Worm (Caenorhabditis elegans): ENCODE results near the gene vha-15.

- no peak for TF ChIP-seq crh-2 (tag; optimal IDR thresholded peaks at IDR 0.05)
- TF ChIP-seq Y55F3AM.14 (GFP tag; optimal IDR thresholded peaks at IDR 0.05) = no peak
- TF ChIP-seq unc-62 (GFP tag; optimal IDR thresholded peaks at IDR 0.05) = no peak
- TF ChIP-seq ZK546.5 (tag; optimal IDR thresholded peaks at IDR 0.05) = no peak
- no peak for TF ChIP-seq ama-1 (optimal IDR thresholded peaks at IDR 0.05)
- no peak for TF ChIP-seq nhr-77 (tag; optimal IDR thresholded peaks at IDR 0.05)
- no peak for TF ChIP-seq gmeb-1 (tag; optimal IDR thresholded peaks at IDR 0.05)
- TF ChIP-seq mbf-1 (tag; optimal IDR thresholded peaks at IDR 0.05) = no peak
- TF ChIP-seq ceh-16 (tag; optimal IDR thresholded peaks at IDR 0.05) = no peak
Observed at ce11 chrX:2266366-2266765, 28.7 kb downstream of the vha-15 start.
